Fruit fly (Drosophila melanogaster): Measurements from ENCODE around the gene CG9231.
A peak's percentile ranks its signal among the peaks of the same experiment; 100 is the strongest.

CG9231 gene

DNA sequence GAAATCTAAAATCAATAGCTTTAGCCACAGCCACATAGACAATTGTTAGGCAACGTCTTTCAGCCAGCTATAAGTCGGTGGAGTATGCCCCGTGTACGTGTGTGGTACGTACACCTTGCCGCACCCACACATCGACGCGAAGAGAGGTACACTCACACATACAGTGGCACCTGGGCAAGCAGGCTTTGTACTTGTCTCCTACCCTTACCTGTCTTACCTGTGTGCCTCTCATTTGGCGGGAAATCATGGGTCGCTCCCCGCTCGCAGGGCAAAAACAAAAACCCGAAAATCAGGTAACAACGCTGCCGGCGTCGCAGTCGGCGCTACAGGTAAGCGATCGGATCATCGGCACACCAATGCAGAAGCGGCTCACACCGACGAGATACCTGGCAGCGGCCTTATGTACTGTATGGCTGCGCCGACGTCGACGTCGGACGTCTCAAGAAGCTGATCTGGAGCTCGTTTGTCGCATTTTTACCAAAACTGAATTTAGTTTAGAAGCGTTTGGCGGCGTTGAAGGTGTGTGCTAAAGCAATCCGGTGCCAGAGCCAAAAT lies 23.6 kb downstream of the CG9231 start (continued):
- TF ChIP-seq salm (tag; optimal IDR thresholded peaks at IDR 0.05) (no peak), CG15601 (tag; optimal IDR thresholded peaks at IDR 0.05) (no peak), bowl (GFP tag; IDR thresholded peaks at IDR 0.05) (no peak), CG3163 (GFP tag; optimal IDR thresholded peaks at IDR 0.05) (no peak), gsb (GFP tag; IDR thresholded peaks at IDR 0.05) (no peak), crc (GFP tag; optimal IDR thresholded peaks at IDR 0.05) (no peak), sob (GFP tag; IDR thresholded peaks at IDR 0.05) (no peak), CG6689 (GFP tag; IDR thresholded peaks at IDR 0.05) (no peak), CG2889 (GFP tag; IDR thresholded peaks at IDR 0.05) (no peak), HLHmδ (GFP tag; optimal IDR thresholded peaks at IDR 0.05) (peak; percentile 37), CG7372 (GFP tag; IDR thresholded peaks at IDR 0.05) (no peak), CG2712 (tag; optimal IDR thresholded peaks at IDR 0.05) (peak; percentile 11), Taf1 (GFP tag; IDR thresholded peaks at IDR 0.05) (no peak), vvl (GFP tag; IDR thresholded peaks at IDR 0.05) (no peak), CG12219 (GFP tag; optimal IDR thresholded peaks at IDR 0.05) (no peak), D (optimal IDR thresholded peaks at IDR 0.05) (peak; percentile 93), D (GFP tag; optimal IDR thresholded peaks at IDR 0.05) (no peak), CG15011 (GFP tag; optimal IDR thresholded peaks at IDR 0.05) (no peak), en (GFP tag; optimal IDR thresholded peaks at IDR 0.05) (no peak), CG9215 (GFP tag; IDR thresholded peaks at IDR 0.05) (no peak), Optix (GFP tag; IDR thresholded peaks at IDR 0.05) (no peak), zen2 (GFP tag; IDR thresholded peaks at IDR 0.05; ENCODE audit: partially characterized antibody) (no peak), CG15073 (GFP tag; optimal IDR thresholded peaks at IDR 0.05) (no peak), Ets65A (GFP tag) (no peak), fd102C (GFP tag; optimal IDR thresholded peaks at IDR 0.05) (no peak), pfk (GFP tag; optimal IDR thresholded peaks at IDR 0.05) (no peak), grau (tag; optimal IDR thresholded peaks at IDR 0.05) (no peak), CG34224 (GFP tag; IDR thresholded peaks at IDR 0.05; ENCODE audit: partially characterized antibody) (peak; percentile 18; the same call in 1 of the 3 replicates), CG7271 (tag; optimal IDR thresholded peaks at IDR 0.05) (no peak), lola (GFP tag; optimal IDR thresholded peaks at IDR 0.05) (no peak), zfh2 (GFP tag; optimal IDR thresholded peaks at IDR 0.05) (no peak), cg (GFP tag; optimal IDR thresholded peaks at IDR 0.05) (peak; percentile 85), lmd (GFP tag; IDR thresholded peaks at IDR 0.05) (no peak), jing (GFP tag; optimal IDR thresholded peaks at IDR 0.05) (no peak), oc (tag; optimal IDR thresholded peaks at IDR 0.05) (peak; percentile 40), ase (GFP tag; IDR thresholded peaks at IDR 0.05) (no peak), CG7987 (GFP tag; optimal IDR thresholded peaks at IDR 0.05) (no peak), ac (GFP tag; optimal IDR thresholded peaks at IDR 0.05) (no peak), Jarid2 (GFP tag; optimal IDR thresholded peaks at IDR 0.05) (peak; percentile 31), CG4360 (GFP tag; IDR thresholded peaks at IDR 0.05) (no peak), ci (GFP tag; IDR thresholded peaks at IDR 0.05) (0 out of 3 replicates have a peak, but pooled peaks have one; percentile 34), her (GFP tag; optimal IDR thresholded peaks at IDR 0.05) (no peak), ara (GFP tag; IDR thresholded peaks at IDR 0.05) (no peak), Med (GFP tag) (peak; percentile 84), Bgb (GFP tag; IDR thresholded peaks at IDR 0.05; ENCODE audit: partially characterized antibody) (no peak), jumu (GFP tag; optimal IDR thresholded peaks at IDR 0.05) (no peak), CG4730 (GFP tag; IDR thresholded peaks at IDR 0.05) (no peak), Sin3A (optimal IDR thresholded peaks at IDR 0.05) (no peak), lilli (GFP tag; optimal IDR thresholded peaks at IDR 0.05) (no peak), Hr3 (GFP tag; optimal IDR thresholded peaks at IDR 0.05) (no peak), CG43689 (GFP tag; IDR thresholded peaks at IDR 0.05) (no peak), fd3F (GFP tag; optimal IDR thresholded peaks at IDR 0.05) (no peak)

Measured in whole organism, embryonic.